Fruit fly (Drosophila melanogaster): ENCODE data around the gene U4-U6-60K.

Gene U4-U6-60K

DNA sequence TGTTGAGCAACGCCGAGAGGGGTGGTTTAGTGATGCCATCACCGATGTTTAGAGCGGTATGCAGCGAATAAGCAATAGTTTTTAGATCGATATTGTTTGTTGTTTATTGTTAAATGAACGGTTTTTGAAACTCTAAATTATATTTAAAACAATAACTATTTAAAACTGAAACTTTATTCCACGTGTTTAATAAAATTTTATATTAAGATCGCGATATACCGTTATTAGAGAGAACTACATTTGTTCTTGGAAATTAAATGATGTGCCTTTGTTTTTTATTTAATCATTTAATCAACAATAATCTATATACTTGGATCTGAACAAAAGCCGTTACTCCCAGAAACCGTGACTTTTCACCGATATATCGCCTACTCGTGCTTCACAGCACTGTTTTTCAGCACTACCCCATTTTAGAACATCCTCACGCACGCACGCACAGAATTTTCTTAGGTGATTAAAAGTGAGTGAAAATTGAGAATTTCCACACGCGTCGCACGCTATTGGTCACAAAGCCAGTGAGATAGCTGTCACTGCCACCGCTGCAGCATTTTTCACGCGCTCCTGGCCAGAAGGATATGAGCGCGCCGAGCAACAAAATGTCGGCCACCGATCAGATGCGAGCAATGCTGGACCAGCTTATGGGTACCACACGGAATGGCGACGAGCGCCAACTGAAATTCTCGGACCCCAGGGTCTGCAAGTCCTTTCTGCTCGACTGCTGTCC, at the start of gene U4-U6-60K, which contains the start of gene CG7564 (continued):
- TF ChIP-seq lilli (GFP tag; optimal IDR thresholded peaks at IDR 0.05) (peak; percentile 63), Kr (GFP tag; optimal IDR thresholded peaks at IDR 0.05) (no peak), Aef1 (GFP tag; IDR thresholded peaks at IDR 0.05) (peak; percentile 10; the same call in 2 of the 3 replicates), CG7839 (tag; optimal IDR thresholded peaks at IDR 0.05) (peak; percentile 60), CG3847 (GFP tag; IDR thresholded peaks at IDR 0.05) (peak; percentile 84), Trl (optimal IDR thresholded peaks at IDR 0.05) (no peak), Trl (GFP tag; optimal IDR thresholded peaks at IDR 0.05) (peak; percentile 38), Mrtf (GFP tag; IDR thresholded peaks at IDR 0.05) (peak; percentile 49; the same call in 1 of the 3 replicates), E2f1 (GFP tag; IDR thresholded peaks at IDR 0.05) (no peak), fru (optimal IDR thresholded peaks at IDR 0.05) (no peak), CG4707 (GFP tag; optimal IDR thresholded peaks at IDR 0.05) (no peak), jing (GFP tag; optimal IDR thresholded peaks at IDR 0.05) (no peak), CG8089 (GFP tag; optimal IDR thresholded peaks at IDR 0.05) (no peak), CG17361 (GFP tag; IDR thresholded peaks at IDR 0.05) (peak; percentile 89), CG18262 (tag; optimal IDR thresholded peaks at IDR 0.05) (peak; percentile 54), dysf (GFP tag; IDR thresholded peaks at IDR 0.05) (peak; percentile 68; the same call in 1 of the 3 replicates), ken (GFP tag; IDR thresholded peaks at IDR 0.05) (peak; percentile 19; the same call in 1 of the 3 replicates), CG4282 (GFP tag; optimal IDR thresholded peaks at IDR 0.05) (peak; percentile 8), zen2 (GFP tag; IDR thresholded peaks at IDR 0.05; ENCODE audit: partially characterized antibody) (peak; percentile 83), az2 (GFP tag; optimal IDR thresholded peaks at IDR 0.05) (peak; percentile 43), ind (GFP tag; optimal IDR thresholded peaks at IDR 0.05) (peak; percentile 67), CG9609 (GFP tag; optimal IDR thresholded peaks at IDR 0.05) (peak; percentile 44), emc (GFP tag; optimal IDR thresholded peaks at IDR 0.05) (peak; percentile 44), CG3281 (GFP tag; optimal IDR thresholded peaks at IDR 0.05) (peak; percentile 53), crc (GFP tag; optimal IDR thresholded peaks at IDR 0.05) (peak; percentile 15), CG11723 (GFP tag; optimal IDR thresholded peaks at IDR 0.05) (peak; percentile 45), lola (GFP tag; optimal IDR thresholded peaks at IDR 0.05) (peak in 1 of 3 experiments; percentile 69), Ada2b (GFP tag; IDR thresholded peaks at IDR 0.05) (no peak), sna (GFP tag; IDR thresholded peaks at IDR 0.05; ENCODE audit: partially characterized antibody) (peak; percentile 91), nom (GFP tag; optimal IDR thresholded peaks at IDR 0.05) (no peak), hth (optimal IDR thresholded peaks at IDR 0.05) (no peak), ranshi (GFP tag; IDR thresholded peaks at IDR 0.05) (peak; percentile 33; the same call in 1 of the 2 replicates), HmgZ (tag; optimal IDR thresholded peaks at IDR 0.05) (peak; percentile 61), dimm (GFP tag; IDR thresholded peaks at IDR 0.05) (no peak), CG7357 (GFP tag; IDR thresholded peaks at IDR 0.05) (0 out of 3 replicates have a peak, but pooled peaks have one; percentile 47), pita (GFP tag; optimal IDR thresholded peaks at IDR 0.05) (no peak), CG18599 (GFP tag; optimal IDR thresholded peaks at IDR 0.05) (peak; percentile 63), so (GFP tag; IDR thresholded peaks at IDR 0.05) (no peak), usp (GFP tag; optimal IDR thresholded peaks at IDR 0.05) (no peak), sima (GFP tag; optimal IDR thresholded peaks at IDR 0.05) (no peak), CG7745 (tag; optimal IDR thresholded peaks at IDR 0.05) (no peak), stwl (tag; optimal IDR thresholded peaks at IDR 0.05) (peak; percentile 25), mam (GFP tag; optimal IDR thresholded peaks at IDR 0.05) (peak; percentile 69), HLH4C (GFP tag; IDR thresholded peaks at IDR 0.05; ENCODE audit: partially characterized antibody) (peak; percentile 95), eve (GFP tag; optimal IDR thresholded peaks at IDR 0.05) (no peak), jigr1 (GFP tag; IDR thresholded peaks at IDR 0.05) (peak; percentile 24; the same call in 1 of the 3 replicates), CG17912 (GFP tag; optimal IDR thresholded peaks at IDR 0.05) (peak; percentile 52), grau (tag; optimal IDR thresholded peaks at IDR 0.05) (peak; percentile 61), Atf3 (GFP tag; optimal IDR thresholded peaks at IDR 0.05) (peak; percentile 38), CG3065 (GFP tag; optimal IDR thresholded peaks at IDR 0.05) (peak; percentile 31), CG17829 (tag; optimal IDR thresholded peaks at IDR 0.05) (peak; percentile 53)
